Worm (Caenorhabditis elegans): Measurements from ENCODE around the gene Y34B4A.7.

DNA sequence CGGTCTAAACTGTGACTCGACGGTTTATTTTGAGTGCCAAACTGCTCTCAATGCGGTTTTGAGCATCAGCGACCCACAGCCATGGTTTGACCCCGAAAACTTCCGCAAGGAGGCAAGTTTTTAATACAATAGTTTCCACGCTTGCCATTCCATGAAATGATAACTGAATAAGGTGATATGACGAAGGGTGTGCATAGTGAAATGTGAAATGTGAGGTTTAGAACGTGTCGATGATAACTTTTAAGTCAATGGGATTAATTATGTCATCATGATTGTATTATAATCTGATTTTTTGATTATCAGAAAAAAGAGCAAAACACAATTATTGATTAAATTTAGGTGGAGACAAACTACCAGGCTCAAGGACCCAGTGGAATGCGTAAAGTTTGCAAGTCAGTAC is 11.2 kb downstream of the Y34B4A.7 start:
- TF ChIP-seq ref-1 (GFP tag; conservative IDR thresholded peaks at IDR 0.05) (no peak), med-1 (GFP tag; optimal IDR thresholded peaks at IDR 0.05; ENCODE audit: insufficient read depth) (no peak)
